Worm (Caenorhabditis elegans) whole organism, L4/young adult: ENCODE data around the gene D1054.10.

Experiments used
- W03F9.2 ChIP-seq: fragments of 150-350 bp; optimal IDR thresholded peaks from 2 replicates; lab custom pipeline; 2014; ENCODE audit warnings: missing biosample characterization, missing genetic modification characterization
- him-1 ChIP-seq: sonication (generic microtip); optimal IDR thresholded peaks from 2 replicates; lab custom pipeline; 2016; ENCODE audit warnings: missing genotype, missing genetic modification reagents, missing genetic modification characterization, missing compliant biosample characterization

DNA sequence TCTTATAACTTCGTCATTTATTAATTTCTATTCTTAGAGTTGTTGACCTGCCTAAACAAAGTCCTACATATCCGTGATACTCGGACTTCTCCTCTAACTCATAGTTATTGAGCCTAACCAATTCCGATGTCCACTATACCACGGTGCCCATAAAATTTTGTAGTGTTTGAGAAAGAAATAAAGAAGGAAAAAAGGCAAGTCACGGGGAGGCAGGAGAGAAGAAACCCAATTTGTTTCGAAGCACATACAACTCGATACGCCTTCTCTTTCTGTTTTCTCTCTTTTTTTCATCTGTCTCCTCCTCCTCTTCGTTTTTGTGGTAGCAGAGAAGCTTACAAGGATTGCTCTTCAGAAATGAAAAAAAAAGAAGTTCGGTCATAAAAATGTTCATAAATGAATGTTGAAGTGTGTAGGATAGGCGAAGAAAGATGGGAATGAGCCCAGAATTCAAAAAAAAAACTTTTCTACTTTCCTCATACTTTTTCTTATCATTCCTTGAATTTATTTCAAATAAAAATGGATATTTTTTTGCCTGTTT, 42.1 kb upstream of the D1054.10 start:
- TF ChIP-seq W03F9.2 (tag; lab: Kevin White, UChicago) (no peak), him-1 (tag; lab: Kevin White, UChicago) (no peak)
